Fruit fly (Drosophila melanogaster): ENCODE results near the gene CG13614.
A peak's percentile ranks its signal among the peaks of the same experiment; 100 is the strongest.

CG13614 gene

dm6 chr3R:24333182-24333808 is 36.1 kb upstream of the CG13614 start, which contains the start of the genes Rrp5 and Dis3 (continued):
- peak; percentile 7; the same call in 1 of the 2 replicates for TF ChIP-seq ato (GFP tag; IDR thresholded peaks at IDR 0.05; ENCODE audit: partially characterized antibody)
- no peak for TF ChIP-seq caup (GFP tag; optimal IDR thresholded peaks at IDR 0.05; ENCODE audit: severe bottlenecking)
- TF ChIP-seq CG1602 (GFP tag; optimal IDR thresholded peaks at IDR 0.05), result peak; percentile 3
- TF ChIP-seq zfh2 (GFP tag; optimal IDR thresholded peaks at IDR 0.05), result peak; percentile 51
- TF ChIP-seq CG10543 (GFP tag; optimal IDR thresholded peaks at IDR 0.05), result no peak
- TF ChIP-seq E2f1 (GFP tag; IDR thresholded peaks at IDR 0.05), result 0 out of 2 replicates have a peak, but pooled peaks have one; percentile 22
- no peak for TF ChIP-seq CG10267 (tag; optimal IDR thresholded peaks at IDR 0.05)
- TF ChIP-seq MESR4 (GFP tag; optimal IDR thresholded peaks at IDR 0.05), result peak; percentile 86
- no peak for TF ChIP-seq fru (optimal IDR thresholded peaks at IDR 0.05)
- no peak for TF ChIP-seq Fer1 (GFP tag; optimal IDR thresholded peaks at IDR 0.05)
- TF ChIP-seq CG9609 (GFP tag; optimal IDR thresholded peaks at IDR 0.05), result peak; percentile 65
- TF ChIP-seq Drgx (GFP tag; IDR thresholded peaks at IDR 0.05), result no peak
- peak; percentile 100 for TF ChIP-seq CG17802 (tag; optimal IDR thresholded peaks at IDR 0.05)
- TF ChIP-seq Dp (GFP tag; optimal IDR thresholded peaks at IDR 0.05), result peak; percentile 64
- TF ChIP-seq Sry-δ (GFP tag; optimal IDR thresholded peaks at IDR 0.05), result peak; percentile 65
- no peak for TF ChIP-seq Hmr (GFP tag; optimal IDR thresholded peaks at IDR 0.05)
- 0 out of 2 replicates have a peak, but pooled peaks have one; percentile 38 for TF ChIP-seq wdn (GFP tag; IDR thresholded peaks at IDR 0.05)
- TF ChIP-seq CTCF (GFP tag; optimal IDR thresholded peaks at IDR 0.05), result no peak
- no peak for TF ChIP-seq pum (GFP tag; optimal IDR thresholded peaks at IDR 0.05)
- TF ChIP-seq CG6272 (GFP tag; IDR thresholded peaks at IDR 0.05), result peak; percentile 55
- no peak for TF ChIP-seq sd (tag; optimal IDR thresholded peaks at IDR 0.05)
- TF ChIP-seq CkIIα-i1 (GFP tag; IDR thresholded peaks at IDR 0.05), result no peak
- peak; percentile 31 for TF ChIP-seq Side (GFP tag; optimal IDR thresholded peaks at IDR 0.05)
- no peak for TF ChIP-seq CG32772 (GFP tag; IDR thresholded peaks at IDR 0.05)
- no peak for TF ChIP-seq HLH3B (GFP tag; IDR thresholded peaks at IDR 0.05)
- TF ChIP-seq Xbp1 (GFP tag; optimal IDR thresholded peaks at IDR 0.05), result peak; percentile 54
- TF ChIP-seq CG11456 (GFP tag; IDR thresholded peaks at IDR 0.05), result peak; percentile 74; the same call in 2 of the 3 replicates
- TF ChIP-seq chn (GFP tag; optimal IDR thresholded peaks at IDR 0.05), result peak; percentile 13
- no peak for TF ChIP-seq CG8290 (GFP tag; optimal IDR thresholded peaks at IDR 0.05)
- TF ChIP-seq CG8290 (tag; optimal IDR thresholded peaks at IDR 0.05), result no peak
- TF ChIP-seq Hsf (GFP tag; optimal IDR thresholded peaks at IDR 0.05), result peak; percentile 40
- TF ChIP-seq sisA (GFP tag; IDR thresholded peaks at IDR 0.05), result peak; percentile 57
- no peak for TF ChIP-seq crol (GFP tag; IDR thresholded peaks at IDR 0.05)
- peak; percentile 76 for TF ChIP-seq Opbp (GFP tag; IDR thresholded peaks at IDR 0.05; ENCODE audit: partially characterized antibody)
- peak; percentile 47; the same call in 2 of the 3 replicates for TF ChIP-seq dysf (GFP tag; IDR thresholded peaks at IDR 0.05)
- TF ChIP-seq pan (optimal IDR thresholded peaks at IDR 0.05), result no peak
- peak in 1 of 2 experiments; percentile 18 for TF ChIP-seq pan (GFP tag; optimal IDR thresholded peaks at IDR 0.05 in 1 of 2, IDR thresholded peaks at IDR 0.05 in 1 of 2)
- TF ChIP-seq corto (GFP tag; optimal IDR thresholded peaks at IDR 0.05), result no peak
- no peak for TF ChIP-seq CG17361 (GFP tag; IDR thresholded peaks at IDR 0.05)
- TF ChIP-seq Ada2b (GFP tag; IDR thresholded peaks at IDR 0.05), result peak; percentile 32; the same call in 1 of the 2 replicates
- no peak for TF ChIP-seq CG2129 (GFP tag; IDR thresholded peaks at IDR 0.05; ENCODE audit: partially characterized antibody)
- TF ChIP-seq YL-1 (GFP tag; optimal IDR thresholded peaks at IDR 0.05), result peak; percentile 97
- peak; percentile 31; the same call in 1 of the 2 replicates for TF ChIP-seq CG32767 (GFP tag; IDR thresholded peaks at IDR 0.05)
- peak; percentile 44 for TF ChIP-seq CG9817 (tag; optimal IDR thresholded peaks at IDR 0.05)
- TF ChIP-seq p53 (GFP tag; optimal IDR thresholded peaks at IDR 0.05), result peak; percentile 65
- TF ChIP-seq Max (GFP tag; optimal IDR thresholded peaks at IDR 0.05), result peak; percentile 95
- TF ChIP-seq pfk (GFP tag; optimal IDR thresholded peaks at IDR 0.05), result peak; percentile 6
- peak; percentile 59 for TF ChIP-seq NC2β (GFP tag; optimal IDR thresholded peaks at IDR 0.05)
- TF ChIP-seq ftz-f1 (GFP tag; optimal IDR thresholded peaks at IDR 0.05), result peak; percentile 37
- TF ChIP-seq shn (GFP tag; optimal IDR thresholded peaks at IDR 0.05), result peak; percentile 38
- 0 out of 4 replicates have a peak, but pooled peaks have one; percentile 30 for TF ChIP-seq chinmo (GFP tag; IDR thresholded peaks at IDR 0.05; ENCODE audit: partially characterized antibody)

All from whole organism, embryonic.